Worm (Caenorhabditis elegans) whole organism, young adult: ENCODE data around the gene gst-2.

ENCODE experiments used
- C17E4.6 ChIP-seq: fragments of 200-800 bp; sonication (Bioruptor generic); IDR thresholded peaks from 2 replicates; pipeline ENCODE4 v1.3.6; 2022; ENCODE audit warnings: missing genetic modification reagents, missing genetic modification characterization, missing compliant biosample characterization
- D2030.7 ChIP-seq: fragments of 200-800 bp; sonication (Bioruptor generic); IDR thresholded peaks from 2 replicates; pipeline ENCODE4 v1.3.6; 2022; ENCODE audit warnings: missing genetic modification reagents, missing genetic modification characterization, missing compliant biosample characterization
- F23B12.7 ChIP-seq: sonication (generic microtip); optimal IDR thresholded peaks from 2 replicates; lab custom pipeline; 2017; ENCODE audit warnings: missing genetic modification characterization, mild to moderate bottlenecking, missing compliant biosample characterization, antibody characterized with exemption, moderate library complexity; ENCODE audit not compliant: insufficient read depth
- F33H1.4 ChIP-seq: fragments of 200-800 bp; sonication (Bioruptor generic); IDR thresholded peaks from 2 replicates; pipeline ENCODE4 v1.3.6; 2022; ENCODE audit warnings: missing genetic modification reagents, missing genetic modification characterization, missing compliant biosample characterization
- F55B11.4 ChIP-seq: sonication (generic microtip); optimal IDR thresholded peaks from 2 replicates; lab custom pipeline; 2016; ENCODE audit warnings: missing compliant biosample characterization, missing genetic modification characterization, borderline replicate concordance; ENCODE audit not compliant: insufficient read depth
- F57A8.1 ChIP-seq: fragments of 200-800 bp; sonication (Bioruptor generic); optimal IDR thresholded peaks from 2 replicates; lab custom pipeline; 2018; ENCODE audit warnings: mild to moderate bottlenecking, missing genetic modification characterization, moderate library complexity, missing compliant biosample characterization
- K12H6.12 ChIP-seq: fragments of 200-800 bp; sonication (Bioruptor generic); optimal IDR thresholded peaks from 2 replicates; lab custom pipeline; 2018; ENCODE audit warnings: mild to moderate bottlenecking, missing genetic modification characterization, missing compliant biosample characterization
- Y56A3A.18 ChIP-seq: fragments of 200-800 bp; sonication (Bioruptor generic); IDR thresholded peaks from 2 replicates; pipeline ENCODE4 v1.3.6; 2022; ENCODE audit warnings: missing genetic modification reagents, missing genetic modification characterization, missing compliant biosample characterization
- attf-5 ChIP-seq: fragments of 200-800 bp; sonication (Bioruptor generic); optimal IDR thresholded peaks from 2 replicates; lab custom pipeline; 2018; ENCODE audit warnings: mild to moderate bottlenecking, missing genetic modification characterization, missing compliant biosample characterization
- bed-1 ChIP-seq: fragments of 200-800 bp; sonication (Bioruptor generic); IDR thresholded peaks from 2 replicates; pipeline ENCODE4 v1.3.6; 2022; ENCODE audit warnings: missing genetic modification reagents, missing genetic modification characterization, missing compliant biosample characterization
- cebp-1 ChIP-seq, 2 experiments: fragments of 200-800 bp in 1 of 2; sonication (Bioruptor generic) in 1 of 2; sonication (generic microtip) in 1 of 2; IDR thresholded peaks in 1 of 2; optimal IDR thresholded peaks in 1 of 2; 2 replicates each; pipeline versions ENCODE4 v1.3.6 to Lab custom; 2017 to 2022; ENCODE audit warnings: missing compliant biosample characterization in 2 of 2, missing genetic modification characterization in 2 of 2, mild to moderate bottlenecking in 1 of 2, missing genetic modification reagents in 1 of 2, moderate library complexity in 1 of 2
- chd-7 ChIP-seq: sonication (generic microtip); optimal IDR thresholded peaks from 2 replicates; lab custom pipeline; 2016; ENCODE audit warnings: mild to moderate bottlenecking, missing genetic modification characterization, moderate library complexity, missing compliant biosample characterization
- dox-1 ChIP-seq: fragments of 200-800 bp; sonication (Bioruptor generic); IDR thresholded peaks from 2 replicates; pipeline ENCODE4 v1.3.6; 2022; ENCODE audit warnings: missing genetic modification reagents, missing genetic modification characterization, missing compliant biosample characterization
- dpl-1 ChIP-seq: fragments of 150-350 bp; optimal IDR thresholded peaks from 2 replicates; lab custom pipeline; 2014; ENCODE audit warnings: missing biosample characterization, missing genetic modification reagents, missing genetic modification characterization
- efl-1 ChIP-seq: fragments of 150-350 bp; optimal IDR thresholded peaks from 2 replicates; lab custom pipeline; 2014; ENCODE audit warnings: missing biosample characterization, missing genetic modification reagents, missing genetic modification characterization
- him-1 ChIP-seq: sonication (generic microtip); optimal IDR thresholded peaks from 2 replicates; lab custom pipeline; 2016; ENCODE audit warnings: missing genotype, missing genetic modification reagents, missing genetic modification characterization, missing compliant biosample characterization
- hmg-20 ChIP-seq: fragments of 200-800 bp; sonication (Bioruptor generic); IDR thresholded peaks from 2 replicates; pipeline ENCODE4 v1.3.6; 2022; ENCODE audit warnings: missing genetic modification reagents, missing genetic modification characterization, missing compliant biosample characterization
- hrde-1 ChIP-seq: sonication (generic microtip); optimal IDR thresholded peaks from 2 replicates; lab custom pipeline; 2016; ENCODE audit warnings: missing genetic modification characterization, mild to moderate bottlenecking, missing compliant biosample characterization, moderate library complexity, missing genotype, missing genetic modification reagents, borderline replicate concordance
- let-607 ChIP-seq, 2 experiments: fragments of 200-800 bp in 1 of 2; sonication (Bioruptor generic) in 1 of 2; sonication (generic microtip) in 1 of 2; optimal IDR thresholded peaks; 2 replicates each; lab custom pipeline; 2016 to 2018; ENCODE audit warnings: mild to moderate bottlenecking in 2 of 2, missing compliant biosample characterization in 2 of 2, missing genetic modification characterization in 2 of 2, moderate library complexity in 2 of 2, missing genotype in 1 of 2
- lin-35 ChIP-seq, 3 experiments: fragments of 150-350 bp in 2 of 3; sonication (generic microtip) in 1 of 3; optimal IDR thresholded peaks; 2 replicates each; lab custom pipeline; 2014 to 2018; ENCODE audit warnings: missing biosample characterization in 3 of 3, missing genetic modification characterization in 3 of 3, missing genetic modification reagents in 3 of 3
- lin-40 ChIP-seq: sonication (generic microtip); optimal IDR thresholded peaks from 2 replicates; lab custom pipeline; 2016; ENCODE audit warnings: missing genetic modification characterization, mild to moderate bottlenecking, missing compliant biosample characterization, missing genotype, missing genetic modification reagents
- lin-54 ChIP-seq: fragments of 200-800 bp; sonication (Bioruptor generic); optimal IDR thresholded peaks from 2 replicates; lab custom pipeline; 2018; ENCODE audit warnings: mild to moderate bottlenecking, missing genetic modification characterization, missing compliant biosample characterization
- lsl-1 ChIP-seq: fragments of 200-800 bp; sonication (Bioruptor generic); optimal IDR thresholded peaks from 2 replicates; lab custom pipeline; 2018; ENCODE audit warnings: mild to moderate bottlenecking, missing genetic modification characterization, moderate library complexity, missing compliant biosample characterization
- madf-3 ChIP-seq: fragments of 200-800 bp; sonication (Bioruptor generic); IDR thresholded peaks from 2 replicates; pipeline ENCODE4 v1.3.6; 2022; ENCODE audit warnings: missing genetic modification reagents, missing genetic modification characterization, missing compliant biosample characterization
- madf-6 ChIP-seq: fragments of 200-800 bp; sonication (Bioruptor generic); IDR thresholded peaks from 2 replicates; pipeline ENCODE4 v1.3.6; 2022; ENCODE audit warnings: missing genetic modification reagents, missing genetic modification characterization, missing compliant biosample characterization
- madf-8 ChIP-seq: fragments of 200-800 bp; sonication (Bioruptor generic); conservative IDR thresholded peaks from 2 replicates; pipeline ENCODE4 v1.3.6; 2022; ENCODE audit warnings: missing genetic modification reagents, missing genetic modification characterization, missing compliant biosample characterization
- nfya-2 ChIP-seq: fragments of 200-800 bp; sonication (Bioruptor generic); IDR thresholded peaks from 2 replicates; pipeline ENCODE4 v1.3.6; 2022; ENCODE audit warnings: missing genetic modification reagents, missing genetic modification characterization, missing compliant biosample characterization
- nhr-80 ChIP-seq: sonication (generic microtip); optimal IDR thresholded peaks from 2 replicates; lab custom pipeline; 2016; ENCODE audit warnings: missing genetic modification characterization, missing compliant biosample characterization
- pbrm-1 ChIP-seq: fragments of 200-800 bp; sonication (Bioruptor generic); IDR thresholded peaks from 2 replicates; pipeline ENCODE4 v1.3.6; 2022; ENCODE audit warnings: missing genetic modification reagents, missing genetic modification characterization, missing compliant biosample characterization
- pha-4 ChIP-seq: fragments of 150-350 bp; sonication (generic microtip); optimal IDR thresholded peaks from 2 replicates; lab custom pipeline; 2014; ENCODE audit warnings: missing biosample characterization, missing genetic modification reagents, missing genetic modification characterization
- rcor-1 ChIP-seq: fragments of 200-800 bp; sonication (Bioruptor generic); IDR thresholded peaks from 2 replicates; pipeline ENCODE4 v1.3.6; 2022; ENCODE audit warnings: missing genetic modification reagents, missing genetic modification characterization, missing compliant biosample characterization
- rec-8 ChIP-seq, 2 experiments: sonication (generic microtip); optimal IDR thresholded peaks; 2 replicates each; lab custom pipeline; 2016; ENCODE audit warnings: mild to moderate bottlenecking in 2 of 2, missing genetic modification characterization in 2 of 2, missing genetic modification reagents in 2 of 2, missing genotype in 2 of 2, missing biosample characterization in 1 of 2, missing compliant biosample characterization in 1 of 2, moderate library complexity in 1 of 2
- repo-1 ChIP-seq: sonication (generic microtip); optimal IDR thresholded peaks from 2 replicates; lab custom pipeline; 2017; ENCODE audit warnings: mild to moderate bottlenecking, missing genetic modification characterization, missing compliant biosample characterization
- rpc-1 ChIP-seq, 2 experiments: fragments of 150-350 bp in 1 of 2; sonication (generic microtip) in 1 of 2; optimal IDR thresholded peaks; 2 replicates each; lab custom pipeline; 2014 to 2018; ENCODE audit warnings: missing biosample characterization in 1 of 2, missing genetic modification characterization in 1 of 2, missing genetic modification reagents in 1 of 2, missing genotype in 1 of 2
- sea-2 ChIP-seq: fragments of 200-800 bp; sonication (Bioruptor generic); IDR thresholded peaks from 2 replicates; pipeline ENCODE4 v1.3.6; 2022; ENCODE audit warnings: missing genetic modification characterization, missing compliant biosample characterization
- snpc-1.3 ChIP-seq: sonication (generic microtip); optimal IDR thresholded peaks from 2 replicates; lab custom pipeline; 2017; ENCODE audit warnings: missing genetic modification characterization, mild to moderate bottlenecking, missing compliant biosample characterization, antibody characterized with exemption, moderate library complexity, missing genotype, missing genetic modification reagents; ENCODE audit not compliant: insufficient read depth
- snpc-3.4 ChIP-seq: sonication (generic microtip); optimal IDR thresholded peaks from 2 replicates; lab custom pipeline; 2017; ENCODE audit warnings: missing genetic modification characterization, mild to moderate bottlenecking, missing compliant biosample characterization, antibody characterized with exemption, moderate library complexity, missing genotype, missing genetic modification reagents
- snpc-4 ChIP-seq, 5 experiments: fragments of 150-350 bp in 1 of 5; sonication (generic microtip) in 4 of 5; optimal IDR thresholded peaks; 2 replicates each; lab custom pipeline; 2014 to 2018; ENCODE audit warnings: missing genetic modification characterization in 5 of 5, missing biosample characterization in 3 of 5, antibody characterized with exemption in 2 of 5, mild to moderate bottlenecking in 2 of 5, missing compliant biosample characterization in 2 of 5, missing genotype in 2 of 5, moderate library complexity in 2 of 5, missing genetic modification reagents in 1 of 5
- tbp1 ChIP-seq: fragments of 200-800 bp; sonication (Bioruptor generic); optimal IDR thresholded peaks from 2 replicates; lab custom pipeline; 2018; ENCODE audit warnings: mild to moderate bottlenecking, missing genetic modification characterization, missing compliant biosample characterization
- tlf-1 ChIP-seq: fragments of 200-800 bp; sonication (Bioruptor generic); optimal IDR thresholded peaks from 2 replicates; lab custom pipeline; 2018; ENCODE audit warnings: mild to moderate bottlenecking, missing genetic modification characterization, missing compliant biosample characterization
- unc-130 ChIP-seq: sonication (generic microtip); optimal IDR thresholded peaks from 2 replicates; lab custom pipeline; 2016; ENCODE audit warnings: missing genetic modification reagents, missing genetic modification characterization, missing compliant biosample characterization

Gene gst-2

DNA sequence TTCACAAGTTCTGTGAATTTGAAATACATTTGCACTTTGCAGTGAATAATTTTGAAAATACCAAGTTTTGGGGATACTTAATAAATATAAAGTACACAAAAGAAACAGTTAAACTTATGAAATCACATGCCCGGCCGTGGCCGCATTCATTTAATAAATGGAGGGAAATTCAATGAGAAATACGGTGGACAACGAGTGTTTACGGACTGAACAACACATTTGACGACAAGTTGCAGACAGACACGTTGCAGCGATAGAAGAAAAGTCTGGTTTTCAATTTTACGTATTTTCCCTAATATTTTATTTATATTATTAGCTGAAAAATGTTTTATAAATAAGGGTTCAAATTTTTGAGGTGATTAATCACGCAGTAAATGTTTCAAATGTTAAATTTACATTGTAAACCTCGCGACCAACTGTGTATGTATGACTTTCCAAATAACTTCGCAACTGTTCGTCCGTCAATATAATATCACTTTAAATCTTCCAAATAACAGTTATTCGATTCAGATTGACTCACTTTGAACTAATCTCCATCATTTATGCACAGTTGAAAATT lies 9.7 kb upstream of the gst-2 start, which contains the start of gene copg-1:
TSS of gene copg-1 (plus strand) at position 509 of the 559 bp plus-strand sequence.
- TF ChIP-seq attf-5 (GFP tag; lab: Kevin White, UChicago) (peak; percentile 18), snpc-3.4 (tag; lab: Kevin White, UChicago) (no peak), nhr-80 (tag; lab: Kevin White, UChicago) (peak; percentile 2), him-1 (no peak), Y56A3A.18 (GFP tag; lab: Robert Waterston, UW) (no peak), pha-4 (peak; percentile 17), let-607 (tag; optimal IDR thresholded peaks at IDR 0.05; lab: Kevin White, UChicago) (peak; percentile 67 to 87), F23B12.7 (tag; lab: Kevin White, UChicago) (peak; percentile 25), sea-2 (GFP tag; lab: Robert Waterston, UW) (no peak), madf-8 (GFP tag; lab: Robert Waterston, UW) (0 out of 2 replicates have a peak, but pooled peaks have one; percentile 6), rpc-1 (optimal IDR thresholded peaks at IDR 0.05; lab: Kevin White, UChicago) (no peak), rpc-1 (tag; optimal IDR thresholded peaks at IDR 0.05; lab: Kevin White, UChicago) (no peak), tlf-1 (GFP tag; lab: Kevin White, UChicago) (no peak), snpc-4 (GFP tag; optimal IDR thresholded peaks at IDR 0.05; lab: Kevin White, UChicago) (peak; percentile 4), snpc-4 (tag; optimal IDR thresholded peaks at IDR 0.05; lab: Kevin White, UChicago) (peak in 2 of 4 experiments; percentile 0 to 12), bed-1 (GFP tag; lab: Robert Waterston, UW) (no peak), F57A8.1 (GFP tag; lab: Kevin White, UChicago) (no peak), F55B11.4 (no peak), hmg-20 (GFP tag; lab: Robert Waterston, UW) (no peak), C17E4.6 (GFP tag; lab: Robert Waterston, UW) (no peak), cebp-1 (GFP tag; IDR thresholded peaks at IDR 0.05; lab: Robert Waterston, UW) (no peak), cebp-1 (tag; optimal IDR thresholded peaks at IDR 0.05; lab: Kevin White, UChicago) (peak; percentile 67), dpl-1 (GFP tag; lab: Kevin White, UChicago) (peak; percentile 24), efl-1 (GFP tag; lab: Kevin White, UChicago) (peak; percentile 56), F33H1.4 (peak; percentile 46), madf-3 (GFP tag; lab: Robert Waterston, UW) (no peak), tbp1 (peak; percentile 14), hrde-1 (tag; lab: Kevin White, UChicago) (no peak), D2030.7 (no peak; the same call in 1 of the 2 replicates), K12H6.12 (tag; lab: Kevin White, UChicago) (peak; percentile 22), rcor-1 (GFP tag; lab: Robert Waterston, UW) (no peak), pbrm-1 (GFP tag; lab: Robert Waterston, UW) (no peak), rec-8 (tag; optimal IDR thresholded peaks at IDR 0.05; lab: Kevin White, UChicago) (no peak), unc-130 (GFP tag; lab: Kevin White, UChicago) (no peak), chd-7 (tag; lab: Kevin White, UChicago) (no peak), lin-40 (tag; lab: Kevin White, UChicago) (peak; percentile 2), repo-1 (no peak), snpc-1.3 (tag; lab: Kevin White, UChicago) (no peak), nfya-2 (GFP tag; lab: Robert Waterston, UW) (no peak), madf-6 (GFP tag; lab: Robert Waterston, UW) (peak; percentile 58; the same call in 1 of the 2 replicates), dox-1 (GFP tag; lab: Robert Waterston, UW) (peak; percentile 51), lin-54 (peak; percentile 14), lin-35 (GFP tag; optimal IDR thresholded peaks at IDR 0.05; lab: Kevin White, UChicago) (peak in 1 of 3 experiments; percentile 16), lsl-1 (GFP tag; lab: Kevin White, UChicago) (peak; percentile 67)
